Worm (Caenorhabditis elegans): ENCODE data around the gene grl-8.

ce11 chrV:6683282-6683681 lies 49.6 kb downstream of the grl-8 start:
- TF ChIP-seq die-1 (tag; optimal IDR thresholded peaks at IDR 0.05) (no peak), pha-4 (tag; optimal IDR thresholded peaks at IDR 0.05) (no peak), ekl-4 (GFP tag; IDR thresholded peaks at IDR 0.05) (no peak), madf-3 (GFP tag; IDR thresholded peaks at IDR 0.05) (no peak), T26A5.8 (tag; optimal IDR thresholded peaks at IDR 0.05) (no peak), unc-62 (GFP tag; optimal IDR thresholded peaks at IDR 0.05) (no peak), ceh-27 (GFP tag; optimal IDR thresholded peaks at IDR 0.05) (no peak)

Measured in whole organism, young adult.